Fruit fly (Drosophila melanogaster) whole organism, adult: Measurements from ENCODE around the gene CG34292.

ENCODE experiments used
- CG11617 ChIP-seq: fragments of 200-800 bp; sonication (Bioruptor generic); optimal IDR thresholded peaks from 2 replicates; lab custom pipeline; 2017; ENCODE audit warnings: mild to moderate bottlenecking, missing biosample characterization, missing genetic modification reagents, missing genetic modification characterization
- CG12768 ChIP-seq: fragments of 200-800 bp; sonication (Bioruptor generic); optimal IDR thresholded peaks from 2 replicates; lab custom pipeline; 2017; ENCODE audit warnings: missing biosample characterization, missing genetic modification characterization, mild to moderate bottlenecking, moderate library complexity, missing genetic modification reagents
- CG5204 ChIP-seq: fragments of 200-800 bp; sonication (Bioruptor generic); optimal IDR thresholded peaks from 2 replicates; lab custom pipeline; 2016; ENCODE audit warnings: missing biosample characterization, missing genetic modification characterization
- CG7045 ChIP-seq: fragments of 200-800 bp; sonication (Bioruptor generic); optimal IDR thresholded peaks from 2 replicates; lab custom pipeline; 2017; ENCODE audit warnings: missing biosample characterization, mild to moderate bottlenecking, missing genetic modification characterization
- CG7101 ChIP-seq: fragments of 200-800 bp; sonication (Bioruptor generic); optimal IDR thresholded peaks from 2 replicates; lab custom pipeline; 2018; ENCODE audit warnings: missing biosample characterization, mild to moderate bottlenecking, missing genetic modification characterization, moderate library complexity
- Crg-1 ChIP-seq: fragments of 200-800 bp; sonication (Bioruptor generic); optimal IDR thresholded peaks from 2 replicates; lab custom pipeline; 2016; ENCODE audit warnings: missing biosample characterization, missing genetic modification characterization
- Hr96 ChIP-seq: fragments of 200-800 bp; sonication (Bioruptor generic); optimal IDR thresholded peaks from 2 replicates; lab custom pipeline; 2016; ENCODE audit warnings: missing biosample characterization, missing genetic modification characterization
- Mnt ChIP-seq: fragments of 200-800 bp; sonication (Bioruptor generic); optimal IDR thresholded peaks from 2 replicates; lab custom pipeline; 2016; ENCODE audit warnings: missing biosample characterization, mild to moderate bottlenecking, missing genetic modification characterization
- bab1 ChIP-seq: fragments of 200-800 bp; sonication (Bioruptor generic); optimal IDR thresholded peaks from 3 replicates; lab custom pipeline; 2019; ENCODE audit warnings: missing biosample characterization, mild to moderate bottlenecking, missing genetic modification characterization, moderate library complexity
- cnc ChIP-seq, 2 experiments: fragments of >200 bp; optimal IDR thresholded peaks; 2 replicates each; lab custom pipeline; 2017
- kay ChIP-seq: fragments of 200-800 bp; sonication (Bioruptor generic); peaks from one replicate; lab custom pipeline; 2016; ENCODE audit warnings: missing biosample characterization, missing genetic modification characterization, borderline replicate concordance
- ovo ChIP-seq: fragments of 200-800 bp; sonication (Bioruptor generic); optimal IDR thresholded peaks from 2 replicates; lab custom pipeline; 2016; ENCODE audit warnings: missing biosample characterization, missing genetic modification characterization
- pad ChIP-seq: fragments of 200-800 bp; sonication (Bioruptor generic); optimal IDR thresholded peaks from 3 replicates; lab custom pipeline; 2017; ENCODE audit warnings: missing biosample characterization, missing genetic modification characterization, mild to moderate bottlenecking, moderate library complexity, missing genetic modification reagents
- tj ChIP-seq: fragments of 200-800 bp; sonication (Bioruptor generic); optimal IDR thresholded peaks from 3 replicates; lab custom pipeline; 2017; ENCODE audit warnings: missing biosample characterization, mild to moderate bottlenecking, missing genetic modification characterization, moderate library complexity

dm6 chr3R:27082752-27083151 is 20.7 kb downstream of the CG34292 start:
- TF ChIP-seq CG5204 (GFP tag; lab: Kevin White, UChicago) (no peak), bab1 (GFP tag; lab: Kevin White, UChicago) (no peak), pad (no peak), tj (GFP tag; lab: Kevin White, UChicago) (no peak), kay (GFP tag; lab: Kevin White, UChicago) (no peak), CG12768 (GFP tag; lab: Kevin White, UChicago) (no peak), Crg-1 (no peak), CG7045 (no peak), ovo (GFP tag; lab: Kevin White, UChicago) (no peak), CG11617 (GFP tag; lab: Kevin White, UChicago) (no peak), cnc (optimal IDR thresholded peaks at IDR 0.05; lab: Kevin White, UChicago) (no peak), CG7101 (tag; lab: Kevin White, UChicago) (no peak), Mnt (GFP tag; lab: Kevin White, UChicago) (no peak), Hr96 (GFP tag; lab: Kevin White, UChicago) (no peak)
